Fruit fly (Drosophila melanogaster): ENCODE measurements around the gene Osi7.

Osi7 gene

dm6 chr3R:6294046-6294445 is 45.3 kb downstream of the Osi7 start:
- no peak for TF ChIP-seq Ets98B (GFP tag; IDR thresholded peaks at IDR 0.05)
- no peak for TF ChIP-seq gl (tag; optimal IDR thresholded peaks at IDR 0.05)
- no peak for TF ChIP-seq CG14655 (GFP tag; optimal IDR thresholded peaks at IDR 0.05)
- no peak for TF ChIP-seq CG17806 (tag; optimal IDR thresholded peaks at IDR 0.05)
- no peak for TF ChIP-seq CG8301 (tag; optimal IDR thresholded peaks at IDR 0.05)
- no peak for TF ChIP-seq CG32121 (GFP tag; IDR thresholded peaks at IDR 0.05)
- no peak for TF ChIP-seq fd96Ca (GFP tag; IDR thresholded peaks at IDR 0.05)
- TF ChIP-seq CG4496 (GFP tag; IDR thresholded peaks at IDR 0.05) = no peak
- no peak for TF ChIP-seq Pif1A (GFP tag; optimal IDR thresholded peaks at IDR 0.05)
- no peak for TF ChIP-seq CG13204 (GFP tag; optimal IDR thresholded peaks at IDR 0.05)
- TF ChIP-seq CG8159 (tag; optimal IDR thresholded peaks at IDR 0.05) = no peak
- TF ChIP-seq D1 (tag; optimal IDR thresholded peaks at IDR 0.05) = no peak
- no peak for TF ChIP-seq CG34367 (tag; optimal IDR thresholded peaks at IDR 0.05)
- TF ChIP-seq CG15710 (tag; optimal IDR thresholded peaks at IDR 0.05) = no peak
- TF ChIP-seq Snoo (tag; optimal IDR thresholded peaks at IDR 0.05) = no peak
- no peak for TF ChIP-seq rn (GFP tag; IDR thresholded peaks at IDR 0.05)

dm6 chr3R:6297164-6297563 is 48.4 kb downstream of the Osi7 start:
- TF ChIP-seq Pif1A (GFP tag; optimal IDR thresholded peaks at IDR 0.05) (no peak), CG4496 (GFP tag; IDR thresholded peaks at IDR 0.05) (no peak), Snoo (tag; optimal IDR thresholded peaks at IDR 0.05) (no peak), rn (GFP tag; IDR thresholded peaks at IDR 0.05) (no peak), Ets98B (GFP tag; IDR thresholded peaks at IDR 0.05) (no peak), D1 (tag; optimal IDR thresholded peaks at IDR 0.05) (no peak), Pif1B (GFP tag; optimal IDR thresholded peaks at IDR 0.05) (no peak), CG14655 (GFP tag; optimal IDR thresholded peaks at IDR 0.05) (no peak), CG9948 (tag; optimal IDR thresholded peaks at IDR 0.05) (no peak), CG12605 (GFP tag; IDR thresholded peaks at IDR 0.05) (no peak), fd96Ca (GFP tag; IDR thresholded peaks at IDR 0.05) (no peak), CG8301 (tag; optimal IDR thresholded peaks at IDR 0.05) (no peak), CG8159 (tag; optimal IDR thresholded peaks at IDR 0.05) (no peak), EcR (GFP tag; optimal IDR thresholded peaks at IDR 0.05) (no peak)

dm6 chr3R:6298828-6299227 is 50.0 kb downstream of the Osi7 start, which contains the start of gene Osi14:
Gene Osi14, plus strand, starts transcription at chr3R:6299128.
- TF ChIP-seq CG15710 (tag; optimal IDR thresholded peaks at IDR 0.05) (no peak), CG10348 (GFP tag; IDR thresholded peaks at IDR 0.05) (no peak), CG8159 (tag; optimal IDR thresholded peaks at IDR 0.05) (no peak), Snoo (tag; optimal IDR thresholded peaks at IDR 0.05) (no peak), CG32121 (GFP tag; IDR thresholded peaks at IDR 0.05) (no peak)

Data from whole organism, pupa.